Fruit fly (Drosophila melanogaster) whole organism, pupa: ENCODE measurements around the gene OtopLa.

Experiments used
- CG10348 ChIP-seq: fragments of 200-800 bp; sonication (Bioruptor generic); IDR thresholded peaks from 2 replicates; pipeline ENCODE4 v1.3.6; 2022; ENCODE audit warnings: missing biosample characterization, missing genetic modification characterization
- CG12605 ChIP-seq: fragments of 200-800 bp; sonication (Bioruptor generic); IDR thresholded peaks from 2 replicates; pipeline ENCODE4 v1.3.6; 2022; ENCODE audit warnings: missing biosample characterization, missing genetic modification characterization
- CG13204 ChIP-seq: fragments of 200-800 bp; sonication (Bioruptor generic); optimal IDR thresholded peaks from 2 replicates; lab custom pipeline; 2018; ENCODE audit warnings: missing biosample characterization, mild to moderate bottlenecking, missing genetic modification characterization, moderate library complexity
- CG14655 ChIP-seq: fragments of 200-800 bp; sonication (Bioruptor generic); optimal IDR thresholded peaks from 3 replicates; lab custom pipeline; 2017; ENCODE audit warnings: mild to moderate bottlenecking, missing biosample characterization, missing genetic modification reagents, missing genetic modification characterization
- CG15710 ChIP-seq: fragments of 200-800 bp; sonication (Bioruptor generic); optimal IDR thresholded peaks from 2 replicates; lab custom pipeline; 2018; ENCODE audit warnings: missing biosample characterization, mild to moderate bottlenecking, missing genetic modification characterization, moderate library complexity
- CG17806 ChIP-seq: fragments of 200-800 bp; sonication (Bioruptor generic); optimal IDR thresholded peaks from 2 replicates; lab custom pipeline; 2018; ENCODE audit warnings: missing biosample characterization, mild to moderate bottlenecking, missing genetic modification characterization, moderate library complexity
- CG32121 ChIP-seq: fragments of 200-800 bp; sonication (Bioruptor generic); IDR thresholded peaks from 2 replicates; pipeline ENCODE4 v1.3.6; 2022; ENCODE audit warnings: missing biosample characterization, missing genetic modification characterization
- CG34367 ChIP-seq: fragments of 200-800 bp; sonication (Bioruptor generic); optimal IDR thresholded peaks from 2 replicates; lab custom pipeline; 2018; ENCODE audit warnings: missing biosample characterization, mild to moderate bottlenecking, missing genetic modification characterization
- CG4496 ChIP-seq: fragments of 200-800 bp; sonication (Bioruptor generic); IDR thresholded peaks from 3 replicates; pipeline ENCODE4 v1.3.6; 2022; ENCODE audit warnings: missing biosample characterization, missing genetic modification characterization
- CG8159 ChIP-seq: fragments of 200-800 bp; sonication (Bioruptor generic); optimal IDR thresholded peaks from 3 replicates; lab custom pipeline; 2018; ENCODE audit warnings: missing biosample characterization, mild to moderate bottlenecking, missing genetic modification characterization, moderate library complexity
- CG8301 ChIP-seq: fragments of 200-800 bp; sonication (Bioruptor generic); optimal IDR thresholded peaks from 2 replicates; lab custom pipeline; 2018; ENCODE audit warnings: missing biosample characterization, mild to moderate bottlenecking, missing genetic modification characterization
- CG9948 ChIP-seq: fragments of 200-800 bp; sonication (Bioruptor generic); optimal IDR thresholded peaks from 2 replicates; lab custom pipeline; 2018; ENCODE audit warnings: missing biosample characterization, mild to moderate bottlenecking, missing genetic modification characterization, moderate library complexity
- D1 ChIP-seq: fragments of 200-800 bp; sonication (Bioruptor generic); optimal IDR thresholded peaks from 2 replicates; lab custom pipeline; 2018; ENCODE audit warnings: missing biosample characterization, mild to moderate bottlenecking, missing genetic modification characterization, moderate library complexity
- EcR ChIP-seq: fragments of 200-800 bp; sonication (Bioruptor generic); optimal IDR thresholded peaks from 3 replicates; lab custom pipeline; 2019; ENCODE audit warnings: missing biosample characterization, missing genetic modification characterization, mild to moderate bottlenecking, moderate library complexity, missing genetic modification reagents
- Ets98B ChIP-seq: fragments of 200-800 bp; sonication (Bioruptor generic); IDR thresholded peaks from 2 replicates; pipeline ENCODE4 v1.3.6; 2022; ENCODE audit warnings: missing biosample characterization, missing genetic modification characterization
- Pif1A ChIP-seq: fragments of 200-800 bp; sonication (Bioruptor generic); optimal IDR thresholded peaks from 3 replicates; lab custom pipeline; 2016; ENCODE audit warnings: missing biosample characterization, missing genetic modification characterization
- Pif1B ChIP-seq: fragments of 200-800 bp; sonication (Bioruptor generic); optimal IDR thresholded peaks from 3 replicates; lab custom pipeline; 2016; ENCODE audit warnings: missing biosample characterization, missing genetic modification characterization
- Snoo ChIP-seq: fragments of 200-800 bp; sonication (Bioruptor generic); optimal IDR thresholded peaks from 3 replicates; lab custom pipeline; 2017; ENCODE audit warnings: missing biosample characterization, mild to moderate bottlenecking, missing genetic modification characterization, inconsistent platforms
- fd96Ca ChIP-seq: fragments of 200-800 bp; sonication (Bioruptor generic); IDR thresholded peaks from 3 replicates; pipeline ENCODE4 v1.3.6; 2022; ENCODE audit warnings: missing biosample characterization, missing genetic modification characterization
- gl ChIP-seq: fragments of 200-800 bp; sonication (Bioruptor generic); optimal IDR thresholded peaks from 2 replicates; lab custom pipeline; 2018; ENCODE audit warnings: missing biosample characterization, mild to moderate bottlenecking, missing genetic modification characterization
- rn ChIP-seq: fragments of 200-800 bp; sonication (Bioruptor generic); IDR thresholded peaks from 2 replicates; pipeline ENCODE4 v1.3.6; 2022; ENCODE audit warnings: missing biosample characterization, missing genetic modification characterization

Gene OtopLa

DNA sequence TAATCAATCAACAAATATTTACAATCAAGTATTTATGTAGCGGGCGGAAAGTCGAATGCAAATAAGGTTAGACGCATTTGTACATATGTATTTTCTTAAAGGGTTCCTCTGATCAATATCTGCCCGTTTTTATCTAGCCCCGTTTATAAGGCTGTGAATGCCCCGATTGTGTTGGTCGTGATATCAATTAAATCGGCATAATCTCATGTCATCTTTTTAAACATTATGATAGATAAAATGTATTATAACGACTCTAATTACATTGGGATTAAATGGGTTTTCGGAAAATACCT is 29.8 kb upstream of the OtopLa start:
- TF ChIP-seq gl (no peak), Ets98B (no peak), CG10348 (GFP tag; lab: Robert Waterston, UW) (no peak), CG32121 (GFP tag; lab: Robert Waterston, UW) (no peak), fd96Ca (GFP tag; lab: Robert Waterston, UW) (no peak), CG13204 (GFP tag; lab: Kevin White, UChicago) (no peak), D1 (tag; lab: Kevin White, UChicago) (no peak), CG9948 (no peak), Pif1A (GFP tag; lab: Kevin White, UChicago) (no peak), CG14655 (GFP tag; lab: Kevin White, UChicago) (no peak), Pif1B (GFP tag; lab: Kevin White, UChicago) (no peak), CG15710 (no peak), EcR (GFP tag; lab: Kevin White, UChicago) (no peak), CG8159 (tag; lab: Kevin White, UChicago) (no peak), rn (GFP tag; lab: Robert Waterston, UW) (no peak), CG4496 (no peak), CG8301 (no peak), CG12605 (GFP tag; lab: Robert Waterston, UW) (no peak), CG17806 (no peak), Snoo (tag; lab: Kevin White, UChicago) (no peak)

DNA sequence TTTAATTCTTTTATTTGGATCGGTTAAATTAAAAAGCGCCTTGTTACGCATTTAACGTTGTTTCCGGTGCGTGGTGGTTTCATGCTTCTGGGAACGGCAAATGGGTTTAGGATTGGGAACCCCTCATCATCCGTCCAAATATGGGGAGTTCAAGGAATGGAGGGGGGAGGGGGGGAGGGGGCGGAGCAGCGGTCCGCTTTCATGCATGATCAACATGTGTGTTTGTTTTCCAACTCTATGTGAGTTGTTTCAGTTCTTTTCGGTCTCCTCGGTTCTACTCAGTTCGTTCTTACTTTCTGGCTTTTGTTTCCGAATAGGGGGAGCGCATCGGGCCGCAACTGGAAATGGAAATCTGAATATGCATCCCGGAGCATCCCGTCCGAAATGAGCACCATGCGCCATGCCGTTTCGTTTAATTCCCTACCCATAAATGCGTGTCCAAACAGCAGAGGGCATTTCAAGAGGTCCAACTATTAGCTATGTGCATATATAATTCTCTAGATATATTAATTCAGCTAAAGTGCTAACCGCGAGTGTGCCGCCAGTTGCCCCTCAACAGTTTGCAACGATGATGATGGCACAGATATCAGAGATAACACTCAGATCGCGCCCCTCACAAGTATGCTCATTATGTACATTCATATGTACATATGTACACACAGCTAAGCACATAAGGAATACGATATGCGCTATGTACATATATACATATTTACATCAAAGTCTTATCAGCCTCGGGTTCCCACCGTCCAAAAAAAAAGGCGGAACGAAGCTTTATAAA is 29.3 kb upstream of the OtopLa start:
- peak; percentile 16 for TF ChIP-seq CG13204 (GFP tag; lab: Kevin White, UChicago)
- TF ChIP-seq CG32121 (GFP tag; lab: Robert Waterston, UW) = no peak
- TF ChIP-seq CG17806 = no peak
- peak; percentile 40 for TF ChIP-seq Pif1B (GFP tag; lab: Kevin White, UChicago)
- TF ChIP-seq gl = peak; percentile 48
- peak; percentile 36 for TF ChIP-seq Pif1A (GFP tag; lab: Kevin White, UChicago)
- TF ChIP-seq CG4496 = 0 out of 3 replicates have a peak, but pooled peaks have one; percentile 28
- TF ChIP-seq CG12605 (GFP tag; lab: Robert Waterston, UW) = no peak
- no peak for TF ChIP-seq CG14655 (GFP tag; lab: Kevin White, UChicago)
- no peak for TF ChIP-seq CG8301
- TF ChIP-seq Snoo (tag; lab: Kevin White, UChicago) = peak; percentile 16
- TF ChIP-seq CG34367 = no peak
- TF ChIP-seq CG15710 = no peak

DNA sequence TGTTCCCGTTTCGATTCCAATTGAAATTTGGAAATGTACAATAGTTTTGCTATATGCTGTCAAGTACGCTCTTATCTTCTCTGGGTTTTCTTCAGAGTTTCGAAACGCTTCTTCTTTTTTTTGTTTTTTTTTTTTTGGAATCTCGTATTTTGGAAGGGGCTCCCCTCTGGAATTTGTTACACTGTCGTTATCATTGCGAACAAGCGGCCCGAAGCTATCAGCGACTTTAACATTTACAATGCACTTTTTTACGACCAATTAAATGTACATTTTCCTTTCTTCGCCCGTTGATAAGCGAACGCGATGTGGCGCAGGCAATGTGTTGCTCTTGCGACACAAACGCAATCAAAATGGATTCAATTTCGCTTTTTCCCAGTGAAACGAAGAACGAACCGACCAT is 28.6 kb upstream of the OtopLa start:
- TF ChIP-seq CG8159 (tag; lab: Kevin White, UChicago) (no peak), rn (GFP tag; lab: Robert Waterston, UW) (no peak), gl (no peak), CG14655 (GFP tag; lab: Kevin White, UChicago) (no peak), Pif1B (GFP tag; lab: Kevin White, UChicago) (no peak)
- TF ChIP-seq, all 21 proteins: peak for 0

DNA sequence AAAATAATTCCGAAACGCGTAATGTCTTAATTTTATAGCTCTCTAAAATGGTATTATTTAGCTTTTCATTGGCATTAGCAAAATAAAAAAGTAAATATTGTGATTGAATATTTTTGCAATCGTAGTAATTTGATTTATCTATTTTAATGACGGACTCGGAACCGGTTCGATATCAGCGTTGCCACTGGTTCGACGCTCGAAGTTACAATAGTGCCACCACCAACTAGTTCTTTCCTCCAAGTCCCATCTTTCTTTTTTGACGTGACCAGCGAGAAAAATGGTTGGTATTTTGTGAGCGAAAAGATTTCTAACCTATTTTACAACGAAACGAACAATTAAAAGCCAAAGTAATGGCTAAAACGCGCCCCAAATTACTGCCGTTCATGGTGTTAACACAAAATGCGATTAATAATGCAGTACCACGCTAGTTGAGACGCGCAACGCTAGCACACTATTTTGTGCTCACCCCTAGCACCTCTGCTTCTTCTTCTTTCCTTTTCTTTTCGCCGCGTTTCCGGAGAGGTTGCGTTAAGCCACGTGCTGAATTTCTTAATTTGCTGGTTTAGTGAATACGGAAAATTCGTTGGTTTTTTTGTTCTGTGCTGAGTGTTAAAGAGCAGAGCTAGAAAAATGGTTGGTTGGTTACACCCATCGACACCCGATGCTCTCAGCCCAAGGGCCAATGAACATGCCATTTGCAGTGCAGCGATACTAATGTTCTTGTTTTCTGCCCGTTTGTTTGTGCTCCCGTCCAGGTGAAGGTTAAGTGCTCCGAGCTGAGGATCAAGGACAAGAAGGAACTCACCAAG is 24.2 kb upstream of the OtopLa start, which contains the start of gene RpL35:
RpL35 (plus strand) TSS at position 159 of the 809 bp plus-strand sequence.
- TF ChIP-seq Pif1B (GFP tag; lab: Kevin White, UChicago) (no peak), rn (GFP tag; lab: Robert Waterston, UW) (no peak), fd96Ca (GFP tag; lab: Robert Waterston, UW) (no peak), CG14655 (GFP tag; lab: Kevin White, UChicago) (no peak), CG17806 (no peak), CG4496 (peak; percentile 51; the same call in 2 of the 3 replicates), Pif1A (GFP tag; lab: Kevin White, UChicago) (no peak), CG10348 (GFP tag; lab: Robert Waterston, UW) (no peak), CG12605 (GFP tag; lab: Robert Waterston, UW) (no peak), CG9948 (no peak), Ets98B (no peak), CG34367 (peak; percentile 7), D1 (tag; lab: Kevin White, UChicago) (no peak), CG8159 (tag; lab: Kevin White, UChicago) (peak; percentile 24), Snoo (tag; lab: Kevin White, UChicago) (peak; percentile 31), CG32121 (GFP tag; lab: Robert Waterston, UW) (no peak), CG8301 (peak; percentile 8), EcR (GFP tag; lab: Kevin White, UChicago) (no peak), gl (peak; percentile 31), CG15710 (no peak), CG13204 (GFP tag; lab: Kevin White, UChicago) (no peak)
- TF ChIP-seq, all 21 proteins: peak for 6

DNA sequence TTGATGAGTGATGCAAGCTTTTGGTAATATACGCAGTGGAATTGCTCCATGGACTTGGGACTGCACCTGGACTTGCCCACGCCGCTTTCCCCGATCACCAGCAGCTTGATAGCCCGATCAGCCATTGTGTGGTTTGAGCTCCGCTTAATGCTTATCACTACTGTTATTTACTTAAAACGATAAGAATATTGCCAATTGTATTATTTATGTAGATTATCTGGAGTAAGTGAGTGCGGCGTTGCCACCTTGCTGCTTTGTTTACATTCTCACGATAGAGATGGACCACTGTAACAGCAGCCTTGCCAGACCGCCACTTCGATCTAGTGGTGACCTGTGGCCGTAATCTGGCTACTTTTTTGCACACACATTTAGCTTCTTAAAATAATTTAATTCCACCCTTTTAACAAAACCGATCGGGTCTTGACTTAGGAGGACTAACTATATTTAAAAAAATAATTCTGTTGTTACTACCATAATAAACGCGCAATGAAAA is 23.3 kb upstream of the OtopLa start, which contains the start of gene Rab18:
Rab18 (minus strand) TSS at position 276 of the 493 bp plus-strand sequence.
- peak; percentile 53 for TF ChIP-seq gl
- TF ChIP-seq fd96Ca (GFP tag; lab: Robert Waterston, UW) = peak; percentile 18; the same call in 1 of the 3 replicates
- TF ChIP-seq CG14655 (GFP tag; lab: Kevin White, UChicago) = no peak
- peak; percentile 61; the same call in 2 of the 3 replicates for TF ChIP-seq CG4496
